Worm (Caenorhabditis elegans) whole organism, L4/young adult: Measurements from ENCODE around the gene Y49A10A.2.

Experiments used
- W03F9.2 ChIP-seq: fragments of 150-350 bp; optimal IDR thresholded peaks from 2 replicates; lab custom pipeline; 2014; ENCODE audit warnings: missing biosample characterization, missing genetic modification characterization
- dao-5 ChIP-seq: sonication (generic microtip); optimal IDR thresholded peaks from 2 replicates; lab custom pipeline; 2016; ENCODE audit warnings: missing genotype, missing genetic modification characterization, moderate library complexity, missing compliant biosample characterization
- him-1 ChIP-seq: sonication (generic microtip); optimal IDR thresholded peaks from 2 replicates; lab custom pipeline; 2016; ENCODE audit warnings: missing genotype, missing genetic modification reagents, missing genetic modification characterization, missing compliant biosample characterization

DNA sequence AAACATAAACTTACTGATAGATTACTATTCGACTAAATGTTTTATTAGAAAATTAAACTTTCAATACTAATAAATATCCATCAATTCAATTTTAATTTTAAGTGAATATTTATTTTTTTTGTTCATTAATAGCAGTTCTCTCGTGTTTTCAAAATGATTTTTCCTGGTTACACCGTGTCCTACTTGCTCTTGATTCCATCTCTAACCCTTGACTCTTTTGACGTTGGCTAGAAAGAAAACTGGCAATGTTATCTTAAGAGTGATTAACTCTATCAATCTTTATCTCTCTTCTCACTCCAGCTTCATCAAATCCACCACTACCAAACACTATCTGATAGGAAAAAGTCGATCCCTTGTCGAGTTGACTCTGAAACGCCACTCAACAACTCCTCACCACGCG is 40.0 kb upstream of the Y49A10A.2 start, which contains the start of gene acr-8:
- TF ChIP-seq W03F9.2 (tag; lab: Kevin White, UChicago): no peak
- TF ChIP-seq him-1 (tag; lab: Kevin White, UChicago): no peak
- TF ChIP-seq dao-5 (tag; lab: Kevin White, UChicago): no peak
